Worm (Caenorhabditis elegans) whole organism, L1 larva: ENCODE data around the gene nhr-271.

ENCODE experiments used
- C34B4.2 ChIP-seq: sonication (generic microtip); optimal IDR thresholded peaks from 2 replicates; lab custom pipeline; 2017; ENCODE audit warnings: mild to moderate bottlenecking, missing genetic modification characterization, missing compliant biosample characterization
- F16B12.6 ChIP-seq: fragments of 150-350 bp; optimal IDR thresholded peaks from 2 replicates; lab custom pipeline; 2014; ENCODE audit warnings: missing biosample characterization, missing genetic modification characterization
- aha-1 ChIP-seq: fragments of 150-350 bp; optimal IDR thresholded peaks from 2 replicates; lab custom pipeline; 2014; ENCODE audit warnings: missing biosample characterization, missing genetic modification characterization
- alr-1 ChIP-seq: fragments of 200-800 bp; sonication (Bioruptor generic); optimal IDR thresholded peaks from 2 replicates; lab custom pipeline; 2018; ENCODE audit warnings: borderline replicate concordance, mild to moderate bottlenecking, missing genetic modification characterization, missing compliant biosample characterization
- ama-1 ChIP-seq: fragments of 150-350 bp; optimal IDR thresholded peaks from 2 replicates; lab custom pipeline; 2014
- ceh-82 ChIP-seq, 3 experiments: fragments of 150-350 bp in 1 of 3; sonication (generic microtip) in 2 of 3; optimal IDR thresholded peaks; 2 replicates each; lab custom pipeline; 2014 to 2017; ENCODE audit warnings: missing biosample characterization in 3 of 3, missing genetic modification characterization in 3 of 3
- ceh-88 ChIP-seq: fragments of 200-800 bp; sonication (Bioruptor generic); IDR thresholded peaks from 2 replicates; pipeline ENCODE4 v1.3.6; 2022; ENCODE audit warnings: missing genetic modification characterization, missing compliant biosample characterization
- ceh-90 ChIP-seq: sonication (generic microtip); optimal IDR thresholded peaks from 2 replicates; lab custom pipeline; 2016; ENCODE audit warnings: missing genetic modification characterization, missing compliant biosample characterization
- efl-1 ChIP-seq, 4 experiments: fragments of 150-350 bp; optimal IDR thresholded peaks in 3 of 4; peaks in 1 of 4; 1 replicate in 1 of 4; 2 replicates in 3 of 4; lab custom pipeline; 2014; ENCODE audit warnings: missing biosample characterization in 2 of 4, missing genetic modification characterization in 2 of 4, missing genetic modification reagents in 2 of 4
- efl-3 ChIP-seq: fragments of 200-800 bp; sonication (Bioruptor generic); optimal IDR thresholded peaks from 2 replicates; lab custom pipeline; 2018; ENCODE audit warnings: mild to moderate bottlenecking, missing genetic modification characterization, missing compliant biosample characterization
- egl-13 ChIP-seq: sonication (generic microtip); optimal IDR thresholded peaks from 2 replicates; lab custom pipeline; 2016; ENCODE audit warnings: missing genotype, missing genetic modification reagents, missing genetic modification characterization, missing compliant biosample characterization
- egl-27 ChIP-seq, 2 experiments: fragments of 150-350 bp in 1 of 2; sonication (generic microtip); optimal IDR thresholded peaks; 3 replicates each; lab custom pipeline; 2017 to 2018; ENCODE audit warnings: missing biosample characterization in 2 of 2, missing genetic modification characterization in 2 of 2, missing genetic modification reagents in 2 of 2
- elt-2 ChIP-seq: sonication (generic microtip); optimal IDR thresholded peaks from 2 replicates; lab custom pipeline; 2016; ENCODE audit warnings: missing genetic modification characterization, mild to moderate bottlenecking, inconsistent platforms, missing compliant biosample characterization, missing genetic modification reagents
- elt-3 ChIP-seq, 6 experiments: fragments of 150-350 bp in 1 of 6; sonication (generic microtip); optimal IDR thresholded peaks; 2 replicates each; lab custom pipeline; 2017 to 2018; ENCODE audit warnings: missing biosample characterization in 6 of 6, missing genetic modification characterization in 6 of 6, inconsistent platforms in 1 of 6
- fos-1 ChIP-seq: fragments of 150-350 bp; optimal IDR thresholded peaks from 2 replicates; lab custom pipeline; 2014; ENCODE audit warnings: missing biosample characterization, missing genetic modification characterization
- hlh-17 ChIP-seq: fragments of 200-800 bp; sonication (Bioruptor generic); optimal IDR thresholded peaks from 2 replicates; lab custom pipeline; 2018; ENCODE audit warnings: missing genetic modification characterization, mild to moderate bottlenecking, missing compliant biosample characterization, moderate library complexity, borderline replicate concordance
- hlh-4 ChIP-seq: sonication (generic microtip); optimal IDR thresholded peaks from 2 replicates; lab custom pipeline; 2016; ENCODE audit warnings: mild to moderate bottlenecking, missing genetic modification characterization, missing compliant biosample characterization
- irx-1 ChIP-seq: sonication (generic microtip); optimal IDR thresholded peaks from 2 replicates; lab custom pipeline; 2016; ENCODE audit warnings: missing genetic modification characterization, missing compliant biosample characterization
- isw-1 ChIP-seq: fragments of 200-800 bp; sonication (Bioruptor generic); IDR thresholded peaks from 2 replicates; pipeline ENCODE4 v1.3.6; 2022; ENCODE audit warnings: missing genetic modification characterization, missing compliant biosample characterization
- jun-1 ChIP-seq: fragments of 150-350 bp; optimal IDR thresholded peaks from 2 replicates; lab custom pipeline; 2014; ENCODE audit warnings: missing biosample characterization, missing genetic modification reagents, missing genetic modification characterization
- lin-13 ChIP-seq: fragments of 150-350 bp; optimal IDR thresholded peaks from 2 replicates; lab custom pipeline; 2014; ENCODE audit warnings: missing biosample characterization, missing genetic modification reagents, missing genetic modification characterization
- lin-14 ChIP-seq: fragments of 200-800 bp; sonication (Bioruptor generic); optimal IDR thresholded peaks from 2 replicates; lab custom pipeline; 2018; ENCODE audit warnings: mild to moderate bottlenecking, missing genetic modification characterization, moderate library complexity, missing compliant biosample characterization
- lin-39 ChIP-seq: fragments of 150-350 bp; optimal IDR thresholded peaks from 2 replicates; lab custom pipeline; 2014; ENCODE audit warnings: missing biosample characterization, missing genetic modification reagents, missing genetic modification characterization
- mdl-1 ChIP-seq, 2 experiments: fragments of 150-350 bp; optimal IDR thresholded peaks; 2 replicates each; lab custom pipeline; 2014 to 2017; ENCODE audit warnings: missing biosample characterization in 2 of 2, missing genetic modification characterization in 2 of 2, inconsistent platforms in 1 of 2
- nhr-11 ChIP-seq: fragments of 150-350 bp; optimal IDR thresholded peaks from 2 replicates; lab custom pipeline; 2014; ENCODE audit warnings: missing biosample characterization, missing genetic modification characterization
- nhr-12 ChIP-seq: sonication (generic microtip); optimal IDR thresholded peaks from 2 replicates; lab custom pipeline; 2017; ENCODE audit warnings: missing biosample characterization, missing genetic modification characterization
- nhr-19 ChIP-seq: fragments of 200-800 bp; sonication (Bioruptor generic); conservative IDR thresholded peaks from 2 replicates; pipeline ENCODE4 v1.3.6; 2022; ENCODE audit warnings: missing genetic modification characterization, missing compliant biosample characterization
- nhr-71 ChIP-seq: sonication (generic microtip); optimal IDR thresholded peaks from 2 replicates; lab custom pipeline; 2016; ENCODE audit warnings: mild to moderate bottlenecking, missing genetic modification characterization, moderate library complexity, missing compliant biosample characterization
- nhr-77 ChIP-seq: fragments of 150-350 bp; optimal IDR thresholded peaks from 2 replicates; lab custom pipeline; 2014; ENCODE audit warnings: missing biosample characterization, missing genetic modification characterization
- nhr-90 ChIP-seq: sonication (generic microtip); optimal IDR thresholded peaks from 2 replicates; lab custom pipeline; 2016; ENCODE audit warnings: mild to moderate bottlenecking, missing genetic modification characterization, missing compliant biosample characterization; ENCODE audit not compliant: poor library complexity
- rnt-1 ChIP-seq: sonication (generic microtip); optimal IDR thresholded peaks from 2 replicates; lab custom pipeline; 2016; ENCODE audit warnings: mild to moderate bottlenecking, missing genetic modification characterization, moderate library complexity, missing compliant biosample characterization
- skn-1 ChIP-seq: fragments of 150-350 bp; optimal IDR thresholded peaks from 2 replicates; lab custom pipeline; 2014; ENCODE audit warnings: missing biosample characterization, missing genetic modification characterization
- snpc-4 ChIP-seq: fragments of 150-350 bp; optimal IDR thresholded peaks from 2 replicates; lab custom pipeline; 2014; ENCODE audit warnings: missing biosample characterization, missing genetic modification characterization
- snu-23 ChIP-seq: sonication (generic microtip); optimal IDR thresholded peaks from 2 replicates; lab custom pipeline; 2016; ENCODE audit warnings: missing genetic modification characterization, missing compliant biosample characterization
- sox-4 ChIP-seq: sonication (generic microtip); optimal IDR thresholded peaks from 2 replicates; lab custom pipeline; 2016; ENCODE audit warnings: missing genetic modification characterization, missing compliant biosample characterization
- sup-37 ChIP-seq: fragments of 200-800 bp; sonication (Bioruptor generic); optimal IDR thresholded peaks from 2 replicates; lab custom pipeline; 2018; ENCODE audit warnings: mild to moderate bottlenecking, missing genetic modification characterization, missing compliant biosample characterization
- tlp-1 ChIP-seq: fragments of 150-350 bp; optimal IDR thresholded peaks from 2 replicates; lab custom pipeline; 2014; ENCODE audit warnings: missing biosample characterization, missing genetic modification characterization
- unc-130 ChIP-seq: fragments of 150-350 bp; optimal IDR thresholded peaks from 2 replicates; lab custom pipeline; 2017; ENCODE audit warnings: missing biosample characterization, missing genetic modification characterization, inconsistent platforms
- unc-86 ChIP-seq: sonication (generic microtip); optimal IDR thresholded peaks from 2 replicates; lab custom pipeline; 2016; ENCODE audit warnings: missing genetic modification characterization, missing compliant biosample characterization
- zag-1 ChIP-seq: fragments of 150-350 bp; optimal IDR thresholded peaks from 2 replicates; lab custom pipeline; 2014; ENCODE audit warnings: missing biosample characterization, missing genetic modification characterization
- zip-4 ChIP-seq: fragments of 200-800 bp; sonication (Bioruptor generic); optimal IDR thresholded peaks from 2 replicates; lab custom pipeline; 2018; ENCODE audit warnings: mild to moderate bottlenecking, missing genetic modification characterization, moderate library complexity, missing compliant biosample characterization
- ztf-4 ChIP-seq: fragments of 150-350 bp; optimal IDR thresholded peaks from 2 replicates; lab custom pipeline; 2014; ENCODE audit warnings: missing biosample characterization, missing genetic modification characterization

nhr-271 gene

ce11 chrV:16594514-16594913, 14.2 kb upstream of the nhr-271 start (continued):
- TF ChIP-seq hlh-4 (tag; lab: Kevin White, UChicago) (no peak), nhr-19 (peak; percentile 48), zag-1 (tag; lab: Kevin White, UChicago) (no peak), snu-23 (GFP tag; lab: Kevin White, UChicago) (peak; percentile 30), sup-37 (no peak), C34B4.2 (no peak), lin-14 (GFP tag; lab: Kevin White, UChicago) (peak; percentile 41), nhr-71 (tag; lab: Kevin White, UChicago) (peak; percentile 60), aha-1 (no peak), hlh-17 (GFP tag; lab: Kevin White, UChicago) (no peak), egl-13 (tag; lab: Kevin White, UChicago) (no peak), zip-4 (GFP tag; lab: Kevin White, UChicago) (no peak), unc-86 (tag; lab: Kevin White, UChicago) (no peak), nhr-11 (tag; lab: Kevin White, UChicago) (no peak)
- TF ChIP-seq, all 84 proteins: peak for 9

DNA sequence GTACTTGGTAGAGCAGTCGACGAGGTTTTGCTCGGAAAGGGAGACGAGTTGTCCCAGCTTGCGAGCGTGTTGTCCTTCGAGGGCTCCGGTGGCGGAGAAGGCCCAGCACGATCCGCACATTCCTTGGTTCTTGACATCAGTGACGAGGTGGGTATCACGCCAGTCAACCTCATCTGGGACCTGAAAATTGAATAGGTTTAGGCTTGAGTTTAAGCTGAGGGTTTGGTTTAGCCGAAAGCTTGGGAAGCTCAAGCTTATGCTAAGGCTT, 13.4 kb upstream of the nhr-271 start:
- TF ChIP-seq sox-4 (tag; lab: Kevin White, UChicago) (no peak), ama-1 (lab: Kevin White, UChicago) (peak; percentile 6)

ce11 chrV:16592947-16593791, 12.8 kb upstream of the nhr-271 start:
- TF ChIP-seq efl-1 (optimal IDR thresholded peaks at IDR 0.05; lab: Kevin White, UChicago): no peak
- TF ChIP-seq efl-1 (GFP tag; optimal IDR thresholded peaks at IDR 0.05 in 1 of 2; lab: Kevin White, UChicago): peak in 1 of 2 experiments; percentile 50
- peak; percentile 68 for TF ChIP-seq elt-2 (tag; lab: Kevin White, UChicago)
- TF ChIP-seq F16B12.6 (tag; lab: Kevin White, UChicago): no peak
- peak; percentile 9; the same call in 1 of the 2 replicates for TF ChIP-seq nhr-19
- TF ChIP-seq snpc-4: no peak
- peak in 1 of 6 experiments; percentile 37 for TF ChIP-seq elt-3 (tag; optimal IDR thresholded peaks at IDR 0.05; lab: Kevin White, UChicago)
- no peak for TF ChIP-seq egl-27 (tag; optimal IDR thresholded peaks at IDR 0.05; lab: Kevin White, UChicago)

DNA sequence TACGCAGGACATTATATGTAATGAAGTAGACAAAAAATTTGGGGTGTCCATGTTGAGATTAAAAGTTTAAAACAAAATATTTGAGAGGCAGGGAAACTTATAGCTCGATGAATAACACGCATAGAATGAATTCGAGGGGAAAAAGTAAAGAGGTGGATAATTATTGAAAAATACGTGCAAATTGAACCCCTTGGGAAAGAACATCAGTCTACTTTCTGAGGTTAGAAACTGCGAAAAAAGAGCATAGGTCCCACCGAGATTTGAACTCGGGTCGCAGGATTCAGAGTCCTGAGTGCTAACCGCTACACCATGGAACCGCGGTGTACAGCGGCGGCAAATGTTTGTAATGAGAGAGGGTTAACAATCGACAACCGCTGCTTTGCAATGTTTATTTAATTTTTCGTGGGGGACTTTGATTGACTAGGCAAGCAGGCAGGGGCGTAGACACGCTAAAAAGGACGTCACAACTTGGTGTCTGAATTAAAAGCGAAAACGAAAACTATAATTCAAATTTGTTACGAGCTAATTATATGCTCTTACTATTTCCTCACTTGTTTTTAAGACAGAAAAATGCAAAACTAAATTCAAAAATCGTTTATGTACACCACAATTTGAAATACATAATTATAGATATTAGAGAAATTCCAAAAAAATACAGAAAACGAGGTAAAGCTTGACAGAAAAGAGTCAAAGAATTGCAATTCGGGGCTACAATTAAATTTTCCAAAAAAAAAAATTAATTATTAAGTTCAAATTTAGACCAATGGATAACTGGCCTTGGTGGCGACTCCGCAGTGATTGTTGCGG, 11.9 kb upstream of the nhr-271 start, which contains the start of gene srh-269:
Gene srh-269 (minus strand): TSS at position 51 of the 807 bp plus-strand sequence.
- TF ChIP-seq tlp-1 (tag; lab: Kevin White, UChicago): no peak
- peak; percentile 75 for TF ChIP-seq ztf-4 (tag; lab: Kevin White, UChicago)
- TF ChIP-seq nhr-90 (tag; lab: Kevin White, UChicago): peak; percentile 62
- TF ChIP-seq rnt-1: peak; percentile 86
- peak; percentile 12 for TF ChIP-seq irx-1 (tag; lab: Kevin White, UChicago)
- TF ChIP-seq ceh-88 (GFP tag; lab: Robert Waterston, UW): no peak
- no peak for TF ChIP-seq isw-1 (GFP tag; lab: Robert Waterston, UW)
- TF ChIP-seq nhr-77: peak; percentile 48
- peak; percentile 45 for TF ChIP-seq lin-14 (GFP tag; lab: Kevin White, UChicago)
- TF ChIP-seq elt-2 (tag; lab: Kevin White, UChicago): peak; percentile 65
- TF ChIP-seq snu-23 (GFP tag; lab: Kevin White, UChicago): peak; percentile 77
- no peak for TF ChIP-seq nhr-11 (tag; lab: Kevin White, UChicago)
- TF ChIP-seq fos-1 (tag; lab: Kevin White, UChicago): peak; percentile 13
- TF ChIP-seq mdl-1 (tag; optimal IDR thresholded peaks at IDR 0.05; lab: Kevin White, UChicago): peak in 1 of 2 experiments; percentile 20
- TF ChIP-seq nhr-12: no peak
- no peak for TF ChIP-seq efl-3 (GFP tag; lab: Kevin White, UChicago)
- peak; percentile 28 to 55 for TF ChIP-seq efl-1 (optimal IDR thresholded peaks at IDR 0.05; lab: Kevin White, UChicago)
- peak; percentile 8 to 92 for TF ChIP-seq efl-1 (GFP tag; optimal IDR thresholded peaks at IDR 0.05 in 1 of 2; lab: Kevin White, UChicago)
- TF ChIP-seq ceh-82 (tag; optimal IDR thresholded peaks at IDR 0.05; lab: Kevin White, UChicago): peak in 1 of 3 experiments; percentile 33
- TF ChIP-seq nhr-19: peak; percentile 79
- TF ChIP-seq ceh-90 (tag; lab: Kevin White, UChicago): no peak
- no peak for TF ChIP-seq alr-1 (tag; lab: Kevin White, UChicago)
- TF ChIP-seq lin-39: no peak
- TF ChIP-seq jun-1 (tag; lab: Kevin White, UChicago): peak; percentile 51
- TF ChIP-seq skn-1 (tag; lab: Kevin White, UChicago): peak; percentile 11
- no peak for TF ChIP-seq zip-4 (GFP tag; lab: Kevin White, UChicago)
- peak; percentile 28 for TF ChIP-seq lin-13 (GFP tag; lab: Kevin White, UChicago)
- TF ChIP-seq unc-130 (tag; lab: Kevin White, UChicago): peak; percentile 62
